Worm (Caenorhabditis elegans) whole organism, midembryonic: ENCODE measurements around the gene eat-17.

Experiments
- cog-1 ChIP-seq: sonication (generic microtip); optimal IDR thresholded peaks from 2 replicates; lab custom pipeline; 2016; ENCODE audit warnings: missing genetic modification characterization, missing compliant biosample characterization
- flt-1 ChIP-seq: fragments of 200-800 bp; sonication (Bioruptor generic); IDR thresholded peaks from 2 replicates; pipeline ENCODE4 v1.3.6; 2022; ENCODE audit warnings: missing genetic modification characterization, missing compliant biosample characterization
- med-1 ChIP-seq: sonication (generic microtip); optimal IDR thresholded peaks from 2 replicates; lab custom pipeline; 2017; ENCODE audit warnings: missing genetic modification characterization, mild to moderate bottlenecking, missing compliant biosample characterization, antibody characterized with exemption, missing genetic modification reagents; ENCODE audit not compliant: insufficient read depth
- ztf-23 ChIP-seq: fragments of 200-800 bp; sonication (Bioruptor generic); IDR thresholded peaks from 2 replicates; pipeline ENCODE4 v1.3.6; 2022; ENCODE audit warnings: missing genetic modification reagents, missing genetic modification characterization, missing compliant biosample characterization

ce11 chrX:16368969-16369368, 47.7 kb downstream of the eat-17 start:
- no peak for TF ChIP-seq med-1
- no peak for TF ChIP-seq flt-1 (GFP tag; lab: Robert Waterston, UW)
- TF ChIP-seq cog-1 (tag; lab: Kevin White, UChicago): no peak
- TF ChIP-seq ztf-23 (GFP tag; lab: Robert Waterston, UW): no peak
